Fruit fly (Drosophila melanogaster) Kc167 (cell line): ENCODE results near the gene CG13982.

Source experiments
- Sin3A ChIP-seq: fragments of >200 bp; optimal IDR thresholded peaks from 2 replicates; lab custom pipeline; 2018; ENCODE audit warnings: missing external identifiers
- psq ChIP-seq: fragments of >200 bp; optimal IDR thresholded peaks from 2 replicates; lab custom pipeline; 2017; ENCODE audit warnings: missing external identifiers
- ttk ChIP-seq: sonication (Bioruptor generic); optimal IDR thresholded peaks from 2 replicates; lab custom pipeline; 2017; ENCODE audit warnings: missing external identifiers

DNA sequence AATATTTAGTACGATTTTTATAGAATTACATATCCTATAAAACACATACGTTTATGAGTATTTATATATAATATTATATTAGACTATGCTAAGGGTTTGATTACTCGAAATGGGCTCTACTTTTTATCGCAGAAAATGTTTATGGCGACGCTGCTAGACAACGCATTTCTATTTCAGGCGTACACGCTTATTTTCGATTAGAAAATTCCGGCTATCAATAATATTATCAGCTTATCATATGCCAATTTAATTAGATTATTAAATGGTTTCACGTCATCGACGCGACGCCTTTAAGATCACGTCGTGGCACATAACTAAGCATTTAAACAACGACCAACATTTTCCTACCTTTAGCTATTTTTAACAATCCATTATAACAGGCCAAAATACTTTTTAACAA, 14.2 kb downstream of the CG13982 start:
- TF ChIP-seq psq (lab: Kevin White, UChicago) (no peak), Sin3A (lab: Kevin White, UChicago) (no peak), ttk (lab: Kevin White, UChicago) (no peak)
